Worm (Caenorhabditis elegans) whole organism, late embryonic: ENCODE measurements around the gene F09G2.2.

Experiments
- F13H6.1 ChIP-seq: sonication (generic microtip); optimal IDR thresholded peaks from 2 replicates; lab custom pipeline; 2016; ENCODE audit warnings: missing genetic modification characterization, missing compliant biosample characterization
- K02D7.2 ChIP-seq: sonication (generic microtip); optimal IDR thresholded peaks from 2 replicates; lab custom pipeline; 2017; ENCODE audit warnings: mild to moderate bottlenecking, missing genetic modification characterization, missing compliant biosample characterization
- K09A11.1 ChIP-seq: sonication (generic microtip); optimal IDR thresholded peaks from 2 replicates; lab custom pipeline; 2017; ENCODE audit warnings: antibody characterized with exemption, mild to moderate bottlenecking, missing genetic modification characterization, missing compliant biosample characterization; ENCODE audit not compliant: insufficient read depth
- T23F11.4 ChIP-seq: fragments of 200-800 bp; sonication (Bioruptor generic); optimal IDR thresholded peaks from 2 replicates; lab custom pipeline; 2018; ENCODE audit warnings: mild to moderate bottlenecking, missing genetic modification characterization, missing compliant biosample characterization
- Y22D7AL.16 ChIP-seq: sonication (generic microtip); optimal IDR thresholded peaks from 2 replicates; lab custom pipeline; 2016; ENCODE audit warnings: missing genetic modification characterization, missing compliant biosample characterization
- ceh-14 ChIP-seq: sonication (generic microtip); optimal IDR thresholded peaks from 2 replicates; lab custom pipeline; 2016; ENCODE audit warnings: missing genotype, missing genetic modification characterization, missing compliant biosample characterization
- ceh-18 ChIP-seq: sonication (generic microtip); optimal IDR thresholded peaks from 2 replicates; lab custom pipeline; 2016; ENCODE audit warnings: missing genetic modification characterization, missing compliant biosample characterization
- ceh-2 ChIP-seq: sonication (generic microtip); optimal IDR thresholded peaks from 2 replicates; lab custom pipeline; 2016; ENCODE audit warnings: missing genotype, missing genetic modification characterization, missing compliant biosample characterization
- ceh-22 ChIP-seq: sonication (generic microtip); optimal IDR thresholded peaks from 2 replicates; lab custom pipeline; 2017; ENCODE audit warnings: missing biosample characterization, missing genetic modification characterization
- ceh-24 ChIP-seq: sonication (generic microtip); optimal IDR thresholded peaks from 2 replicates; lab custom pipeline; 2016; ENCODE audit warnings: mild to moderate bottlenecking, missing genetic modification characterization, missing compliant biosample characterization
- ceh-30 ChIP-seq: fragments of 150-350 bp; optimal IDR thresholded peaks from 2 replicates; lab custom pipeline; 2014; ENCODE audit warnings: missing biosample characterization, missing genetic modification characterization
- ceh-34 ChIP-seq: sonication (generic microtip); optimal IDR thresholded peaks from 2 replicates; lab custom pipeline; 2016; ENCODE audit warnings: mild to moderate bottlenecking, missing genetic modification characterization, missing compliant biosample characterization
- ceh-6 ChIP-seq: fragments of 200-800 bp; sonication (Bioruptor generic); optimal IDR thresholded peaks from 2 replicates; lab custom pipeline; 2018; ENCODE audit warnings: mild to moderate bottlenecking, missing genetic modification characterization, missing compliant biosample characterization
- ceh-9 ChIP-seq: sonication (generic microtip); optimal IDR thresholded peaks from 2 replicates; lab custom pipeline; 2016; ENCODE audit warnings: mild to moderate bottlenecking, missing genetic modification characterization, inconsistent platforms, missing compliant biosample characterization
- che-1 ChIP-seq: sonication (generic microtip); optimal IDR thresholded peaks from 2 replicates; lab custom pipeline; 2016; ENCODE audit warnings: mild to moderate bottlenecking, missing genetic modification characterization, missing compliant biosample characterization
- dve-1 ChIP-seq: sonication (generic microtip); optimal IDR thresholded peaks from 2 replicates; lab custom pipeline; 2017; ENCODE audit warnings: antibody characterized with exemption, mild to moderate bottlenecking, missing genetic modification characterization, missing compliant biosample characterization
- elt-4 ChIP-seq: sonication (generic microtip); optimal IDR thresholded peaks from 2 replicates; lab custom pipeline; 2016; ENCODE audit warnings: missing genetic modification characterization, missing compliant biosample characterization
- ets-4 ChIP-seq: sonication (generic microtip); optimal IDR thresholded peaks from 2 replicates; lab custom pipeline; 2016; ENCODE audit warnings: missing genetic modification characterization, missing compliant biosample characterization
- eyg-1 ChIP-seq: sonication (generic microtip); optimal IDR thresholded peaks from 2 replicates; lab custom pipeline; 2016; ENCODE audit warnings: missing genotype, missing genetic modification characterization, missing compliant biosample characterization
- fkh-6 ChIP-seq: sonication (generic microtip); optimal IDR thresholded peaks from 2 replicates; lab custom pipeline; 2016; ENCODE audit warnings: missing genetic modification characterization, missing compliant biosample characterization
- gmeb-2 ChIP-seq: sonication (generic microtip); optimal IDR thresholded peaks from 2 replicates; lab custom pipeline; 2016; ENCODE audit warnings: missing genetic modification characterization, inconsistent platforms, missing compliant biosample characterization
- hlh-13 ChIP-seq: fragments of 200-800 bp; sonication (Bioruptor generic); optimal IDR thresholded peaks from 2 replicates; lab custom pipeline; 2018; ENCODE audit warnings: mild to moderate bottlenecking, missing genetic modification characterization, missing compliant biosample characterization
- hlh-15 ChIP-seq: sonication (generic microtip); optimal IDR thresholded peaks from 2 replicates; lab custom pipeline; 2016; ENCODE audit warnings: missing genetic modification characterization, missing compliant biosample characterization
- hlh-30 ChIP-seq: sonication (generic microtip); optimal IDR thresholded peaks from 2 replicates; lab custom pipeline; 2017; ENCODE audit warnings: antibody characterized with exemption, missing genetic modification characterization, missing compliant biosample characterization; ENCODE audit not compliant: insufficient read depth
- hlh-8 ChIP-seq: sonication (generic microtip); optimal IDR thresholded peaks from 2 replicates; lab custom pipeline; 2016; ENCODE audit warnings: missing genotype, missing genetic modification characterization, missing compliant biosample characterization
- lin-11 ChIP-seq: fragments of 200-800 bp; sonication (Bioruptor generic); optimal IDR thresholded peaks from 2 replicates; lab custom pipeline; 2018; ENCODE audit warnings: mild to moderate bottlenecking, missing genetic modification characterization, missing compliant biosample characterization
- madf-2 ChIP-seq: sonication (generic microtip); optimal IDR thresholded peaks from 2 replicates; lab custom pipeline; 2017; ENCODE audit warnings: missing genetic modification characterization, missing compliant biosample characterization
- mec-3 ChIP-seq: sonication (generic microtip); optimal IDR thresholded peaks from 2 replicates; lab custom pipeline; 2016; ENCODE audit warnings: borderline replicate concordance, missing genetic modification characterization, missing compliant biosample characterization
- nhr-11 ChIP-seq: fragments of 150-350 bp; optimal IDR thresholded peaks from 2 replicates; lab custom pipeline; 2014; ENCODE audit warnings: missing biosample characterization, missing genetic modification characterization
- odd-2 ChIP-seq: sonication (generic microtip); optimal IDR thresholded peaks from 2 replicates; lab custom pipeline; 2017; ENCODE audit warnings: antibody characterized with exemption, mild to moderate bottlenecking, missing genetic modification characterization, missing compliant biosample characterization
- pat-9 ChIP-seq: fragments of 200-800 bp; sonication (Bioruptor generic); optimal IDR thresholded peaks from 2 replicates; lab custom pipeline; 2018; ENCODE audit warnings: mild to moderate bottlenecking, missing genetic modification characterization, moderate library complexity, missing compliant biosample characterization
- pax-1 ChIP-seq: fragments of 150-350 bp; optimal IDR thresholded peaks from 2 replicates; lab custom pipeline; 2014; ENCODE audit warnings: missing biosample characterization, missing genetic modification characterization
- pqm-1 ChIP-seq: sonication (generic microtip); optimal IDR thresholded peaks from 2 replicates; lab custom pipeline; 2016; ENCODE audit warnings: missing genetic modification characterization, missing compliant biosample characterization
- pros-1 ChIP-seq: fragments of 150-350 bp; optimal IDR thresholded peaks from 2 replicates; lab custom pipeline; 2014; ENCODE audit warnings: missing biosample characterization, missing genetic modification reagents, missing genetic modification characterization
- ref-2 ChIP-seq: sonication (generic microtip); optimal IDR thresholded peaks from 2 replicates; lab custom pipeline; 2016; ENCODE audit warnings: missing genetic modification characterization, missing compliant biosample characterization
- rnt-1 ChIP-seq: sonication (generic microtip); optimal IDR thresholded peaks from 2 replicates; lab custom pipeline; 2016; ENCODE audit warnings: missing genetic modification characterization, missing compliant biosample characterization
- sdc-2 ChIP-seq: sonication (generic microtip); optimal IDR thresholded peaks from 2 replicates; lab custom pipeline; 2016; ENCODE audit warnings: missing genotype, missing genetic modification characterization, missing compliant biosample characterization
- sox-4 ChIP-seq: sonication (generic microtip); optimal IDR thresholded peaks from 2 replicates; lab custom pipeline; 2017; ENCODE audit warnings: mild to moderate bottlenecking, missing genetic modification characterization, inconsistent platforms, missing compliant biosample characterization
- syd-9 ChIP-seq: sonication (generic microtip); optimal IDR thresholded peaks from 2 replicates; lab custom pipeline; 2016; ENCODE audit warnings: mild to moderate bottlenecking, missing genetic modification characterization, moderate library complexity, missing compliant biosample characterization
- tbx-2 ChIP-seq: sonication (generic microtip); optimal IDR thresholded peaks from 2 replicates; lab custom pipeline; 2016; ENCODE audit warnings: missing genetic modification characterization, missing compliant biosample characterization
- tbx-7 ChIP-seq: sonication (generic microtip); optimal IDR thresholded peaks from 2 replicates; lab custom pipeline; 2016; ENCODE audit warnings: missing genotype, missing genetic modification characterization, missing compliant biosample characterization
- unc-3 ChIP-seq, 2 experiments: fragments of 200-800 bp in 1 of 2; sonication (Bioruptor generic) in 1 of 2; sonication (generic microtip) in 1 of 2; conservative IDR thresholded peaks in 1 of 2; optimal IDR thresholded peaks in 1 of 2; 2 replicates each; pipeline versions ENCODE4 v1.3.6 to Lab custom; 2016 to 2022; ENCODE audit warnings: missing compliant biosample characterization in 2 of 2, missing genetic modification characterization in 2 of 2, missing genetic modification reagents in 1 of 2
- unc-42 ChIP-seq: sonication (generic microtip); optimal IDR thresholded peaks from 2 replicates; lab custom pipeline; 2016; ENCODE audit warnings: missing genotype, missing genetic modification characterization, missing compliant biosample characterization
- unc-55 ChIP-seq: sonication (generic microtip); optimal IDR thresholded peaks from 2 replicates; lab custom pipeline; 2017; ENCODE audit warnings: missing biosample characterization, missing genetic modification reagents, missing genetic modification characterization
- unc-86 ChIP-seq: sonication (generic microtip); optimal IDR thresholded peaks from 2 replicates; lab custom pipeline; 2016; ENCODE audit warnings: missing genetic modification characterization, missing compliant biosample characterization
- zip-5 ChIP-seq: sonication (generic microtip); optimal IDR thresholded peaks from 2 replicates; lab custom pipeline; 2016; ENCODE audit warnings: missing genetic modification characterization, missing compliant biosample characterization
- ztf-16 ChIP-seq: sonication (generic microtip); optimal IDR thresholded peaks from 2 replicates; lab custom pipeline; 2017; ENCODE audit warnings: missing genetic modification characterization, missing compliant biosample characterization

F09G2.2 gene

ce11 chrV:7230847-7231246 is 34.1 kb downstream of the F09G2.2 start, which contains the start of the genes gei-6 and krr-1 (continued):
- TF ChIP-seq ceh-2 (peak; percentile 61), eyg-1 (tag; lab: Kevin White, UChicago) (peak; percentile 68), unc-42 (peak; percentile 4), tbx-7 (peak; percentile 31), gmeb-2 (tag; lab: Kevin White, UChicago) (peak; percentile 79), ceh-22 (no peak), che-1 (tag; lab: Kevin White, UChicago) (peak; percentile 81), pax-1 (tag; lab: Kevin White, UChicago) (no peak), ceh-18 (no peak), hlh-13 (GFP tag; lab: Kevin White, UChicago) (peak; percentile 41), sdc-2 (tag; lab: Kevin White, UChicago) (peak; percentile 35), rnt-1 (tag; lab: Kevin White, UChicago) (peak; percentile 58), K02D7.2 (tag; lab: Kevin White, UChicago) (peak; percentile 82), hlh-8 (tag; lab: Kevin White, UChicago) (peak; percentile 65), T23F11.4 (GFP tag; lab: Kevin White, UChicago) (peak; percentile 35), fkh-6 (tag; lab: Kevin White, UChicago) (peak; percentile 61), mec-3 (no peak), pqm-1 (peak; percentile 58), K09A11.1 (peak; percentile 93), unc-55 (GFP tag; lab: Kevin White, UChicago) (no peak), tbx-2 (peak; percentile 89), ceh-34 (tag; lab: Kevin White, UChicago) (peak; percentile 84), ceh-30 (tag; lab: Kevin White, UChicago) (no peak), ceh-9 (tag; lab: Kevin White, UChicago) (peak; percentile 16), ref-2 (peak; percentile 87), elt-4 (tag; lab: Kevin White, UChicago) (no peak), odd-2 (tag; lab: Kevin White, UChicago) (peak; percentile 87), hlh-30 (tag; lab: Kevin White, UChicago) (no peak), ztf-16 (tag; lab: Kevin White, UChicago) (peak; percentile 87), unc-86 (tag; lab: Kevin White, UChicago) (peak; percentile 80), lin-11 (tag; lab: Kevin White, UChicago) (peak; percentile 74), ceh-14 (tag; lab: Kevin White, UChicago) (peak; percentile 95), pat-9 (peak; percentile 91), F13H6.1 (peak; percentile 44), zip-5 (peak; percentile 75), syd-9 (tag; lab: Kevin White, UChicago) (peak; percentile 58), ceh-24 (peak; percentile 18), unc-3 (GFP tag; conservative IDR thresholded peaks at IDR 0.05; lab: Robert Waterston, UW) (peak; percentile 86), unc-3 (tag; optimal IDR thresholded peaks at IDR 0.05; lab: Kevin White, UChicago) (peak; percentile 86), ceh-6 (GFP tag; lab: Kevin White, UChicago) (peak; percentile 65), hlh-15 (tag; lab: Kevin White, UChicago) (peak; percentile 63), sox-4 (peak; percentile 86), dve-1 (tag; lab: Kevin White, UChicago) (no peak), Y22D7AL.16 (peak; percentile 82)

- TF ChIP-seq madf-2 (no peak), ceh-34 (tag; lab: Kevin White, UChicago) (no peak), fkh-6 (tag; lab: Kevin White, UChicago) (no peak), ets-4 (tag; lab: Kevin White, UChicago) (no peak), ceh-6 (GFP tag; lab: Kevin White, UChicago) (no peak), Y22D7AL.16 (no peak), nhr-11 (no peak), eyg-1 (tag; lab: Kevin White, UChicago) (no peak), hlh-13 (GFP tag; lab: Kevin White, UChicago) (no peak), ceh-22 (no peak), pros-1 (no peak)
Measured at ce11 chrV:7231524-7231923, 34.8 kb downstream of the F09G2.2 start.
